Fruit fly (Drosophila melanogaster): ENCODE measurements around the gene Trs33.
A peak's percentile ranks its signal among the peaks of the same experiment; 100 is the strongest.

The Trs33 gene

DNA sequence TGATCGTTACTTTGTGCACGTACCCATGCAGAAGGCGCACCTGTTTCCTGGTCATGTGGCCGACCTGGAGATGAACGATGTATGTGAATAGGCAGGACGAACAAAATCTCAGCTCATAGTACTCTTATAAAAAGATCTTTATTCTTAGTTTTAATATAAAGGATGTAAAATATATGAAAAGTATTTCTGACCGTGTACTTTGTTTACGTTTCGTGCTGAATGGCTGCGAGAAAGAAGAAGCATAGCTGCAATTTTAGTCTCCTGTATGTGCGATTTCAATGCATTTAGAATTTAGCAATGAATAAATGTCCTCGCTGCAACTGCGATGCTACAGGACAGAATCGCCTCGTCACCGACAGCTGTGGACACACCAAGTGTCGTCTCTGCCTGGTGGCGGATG, 3.0 kb downstream of the Trs33 start, which contains the start of the genes CG42726 and CG42727 (continued):
- TF ChIP-seq CG12299 (tag; optimal IDR thresholded peaks at IDR 0.05) (no peak), bcd (GFP tag; optimal IDR thresholded peaks at IDR 0.05) (no peak), mld (GFP tag; IDR thresholded peaks at IDR 0.05; ENCODE audit: partially characterized antibody) (no peak), mam (GFP tag; optimal IDR thresholded peaks at IDR 0.05) (peak; percentile 33), HmgD (GFP tag; optimal IDR thresholded peaks at IDR 0.05) (no peak), oc (tag; optimal IDR thresholded peaks at IDR 0.05) (no peak), CG8388 (GFP tag; optimal IDR thresholded peaks at IDR 0.05) (peak; percentile 2), eve (GFP tag; optimal IDR thresholded peaks at IDR 0.05) (no peak), E2f2 (GFP tag; IDR thresholded peaks at IDR 0.05) (peak; percentile 16; the same call in 1 of the 2 replicates), shn (GFP tag; optimal IDR thresholded peaks at IDR 0.05) (no peak), CG42726 (GFP tag; IDR thresholded peaks at IDR 0.05; ENCODE audit: partially characterized antibody) (no peak), Fer3 (tag; optimal IDR thresholded peaks at IDR 0.05) (peak; percentile 6), sc (optimal IDR thresholded peaks at IDR 0.05) (no peak), sc (GFP tag; optimal IDR thresholded peaks at IDR 0.05) (no peak), tgo (GFP tag; IDR thresholded peaks at IDR 0.05) (peak; percentile 14; the same call in 1 of the 3 replicates), pb (GFP tag; optimal IDR thresholded peaks at IDR 0.05) (no peak), stc (GFP tag; IDR thresholded peaks at IDR 0.05) (0 out of 2 replicates have a peak, but pooled peaks have one; percentile 31), Mrtf (GFP tag; IDR thresholded peaks at IDR 0.05) (0 out of 3 replicates have a peak, but pooled peaks have one; percentile 12), BEAF-32 (GFP tag; optimal IDR thresholded peaks at IDR 0.05) (peak; percentile 14), CG13894 (tag; optimal IDR thresholded peaks at IDR 0.05) (no peak), CG17568 (GFP tag; optimal IDR thresholded peaks at IDR 0.05) (no peak), Bdp1 (GFP tag; optimal IDR thresholded peaks at IDR 0.05) (peak; percentile 15), Chrac-16 (GFP tag; optimal IDR thresholded peaks at IDR 0.05) (peak; percentile 25), Nf-YB (GFP tag; optimal IDR thresholded peaks at IDR 0.05) (no peak), Dip2 (GFP tag; IDR thresholded peaks at IDR 0.05) (no peak), p53 (GFP tag; optimal IDR thresholded peaks at IDR 0.05) (no peak), CG10431 (GFP tag; optimal IDR thresholded peaks at IDR 0.05) (no peak), Vsx1 (GFP tag; optimal IDR thresholded peaks at IDR 0.05) (no peak), Gug (GFP tag; IDR thresholded peaks at IDR 0.05) (no peak), emc (GFP tag; optimal IDR thresholded peaks at IDR 0.05) (no peak), wdn (GFP tag; IDR thresholded peaks at IDR 0.05) (no peak), nerfin-2 (GFP tag; IDR thresholded peaks at IDR 0.05; ENCODE audit: partially characterized antibody) (no peak), CG4404 (GFP tag; IDR thresholded peaks at IDR 0.05) (no peak), C15 (GFP tag; IDR thresholded peaks at IDR 0.05) (no peak), Tbp (GFP tag; optimal IDR thresholded peaks at IDR 0.05) (no peak), cad (GFP tag; optimal IDR thresholded peaks at IDR 0.05) (no peak), Optix (GFP tag; IDR thresholded peaks at IDR 0.05) (no peak), pho (GFP tag; optimal IDR thresholded peaks at IDR 0.05) (no peak), crol (GFP tag; IDR thresholded peaks at IDR 0.05) (no peak), CG6791 (GFP tag; IDR thresholded peaks at IDR 0.05; ENCODE audit: partially characterized antibody) (no peak), sim (GFP tag; IDR thresholded peaks at IDR 0.05) (no peak), Xbp1 (GFP tag; optimal IDR thresholded peaks at IDR 0.05) (peak; percentile 37), gt (GFP tag; IDR thresholded peaks at IDR 0.05) (no peak), gro (GFP tag; optimal IDR thresholded peaks at IDR 0.05) (peak; percentile 1), CG7786 (GFP tag; optimal IDR thresholded peaks at IDR 0.05) (no peak), CG11085 (GFP tag; IDR thresholded peaks at IDR 0.05) (no peak), CG9609 (GFP tag; optimal IDR thresholded peaks at IDR 0.05) (no peak), croc (GFP tag; conservative IDR thresholded peaks at IDR 0.05) (no peak), CG8765 (GFP tag; IDR thresholded peaks at IDR 0.05) (no peak), ATbp (GFP tag; optimal IDR thresholded peaks at IDR 0.05) (no peak), CG9817 (tag; optimal IDR thresholded peaks at IDR 0.05) (peak; percentile 40), CG10959 (GFP tag; IDR thresholded peaks at IDR 0.05) (no peak), Usf (GFP tag; optimal IDR thresholded peaks at IDR 0.05) (no peak)

Measured in whole organism, embryonic.